Worm (Caenorhabditis elegans): Measurements from ENCODE around the gene M05D6.3.

Gene M05D6.3

DNA sequence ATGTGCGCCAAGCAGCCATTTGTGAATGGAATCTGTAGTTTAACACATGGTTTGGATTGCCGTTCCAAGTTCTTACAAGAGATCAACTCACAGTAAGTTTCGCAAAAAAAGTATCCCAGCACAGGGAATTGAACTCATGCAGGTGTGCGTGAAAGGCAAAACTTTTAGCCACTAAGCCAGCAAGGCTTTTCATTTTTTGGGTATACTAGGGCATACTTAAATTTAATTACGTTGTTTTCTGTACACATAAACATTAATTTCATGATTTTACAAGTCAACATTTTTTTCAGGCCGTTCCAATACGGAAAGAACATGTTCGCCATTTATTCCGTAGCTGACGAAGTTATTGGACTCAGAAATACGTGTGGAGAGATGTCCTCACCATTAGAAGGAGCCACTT, 34.1 kb upstream of the M05D6.3 start (continued):
- TF ChIP-seq madf-10 (tag; optimal IDR thresholded peaks at IDR 0.05) (peak; percentile 27), ztf-18 (tag; optimal IDR thresholded peaks at IDR 0.05) (peak; percentile 76), Y53F4B.3 (GFP tag; IDR thresholded peaks at IDR 0.05) (no peak), cebp-2 (GFP tag; IDR thresholded peaks at IDR 0.05) (0 out of 2 replicates have a peak, but pooled peaks have one; percentile 84), C06A6.2 (GFP tag; conservative IDR thresholded peaks at IDR 0.05) (0 out of 2 replicates have a peak, but pooled peaks have one; percentile 42), T26A5.8 (tag; optimal IDR thresholded peaks at IDR 0.05) (peak; percentile 97), F37B4.10 (GFP tag; IDR thresholded peaks at IDR 0.05) (0 out of 2 replicates have a peak, but pooled peaks have one; percentile 75), pbrm-1 (GFP tag; IDR thresholded peaks at IDR 0.05) (peak; percentile 63), F23B12.7 (tag; optimal IDR thresholded peaks at IDR 0.05; ENCODE audit: insufficient read depth) (no peak), ZK185.1 (tag; optimal IDR thresholded peaks at IDR 0.05; ENCODE audit: poor library complexity, severe bottlenecking) (peak; percentile 66), D2030.7 (GFP tag; IDR thresholded peaks at IDR 0.05) (no peak), B0035.1 (tag; optimal IDR thresholded peaks at IDR 0.05) (peak; percentile 69), F49E8.2 (tag; optimal IDR thresholded peaks at IDR 0.05; ENCODE audit: insufficient read depth) (no peak), F39B2.1 (GFP tag; IDR thresholded peaks at IDR 0.05) (peak; percentile 23; the same call in 1 of the 2 replicates), hsf-1 (GFP tag; IDR thresholded peaks at IDR 0.05) (peak; percentile 81), repo-1 (tag; optimal IDR thresholded peaks at IDR 0.05) (peak; percentile 84), bed-1 (GFP tag; IDR thresholded peaks at IDR 0.05) (no peak), madf-8 (GFP tag; conservative IDR thresholded peaks at IDR 0.05) (no peak; the same call in 1 of the 2 replicates), hrde-1 (tag; optimal IDR thresholded peaks at IDR 0.05; ENCODE audit: borderline replicate concordance) (peak; percentile 89), rcor-1 (GFP tag; IDR thresholded peaks at IDR 0.05) (peak; percentile 73), hlh-12 (tag; optimal IDR thresholded peaks at IDR 0.05) (peak; percentile 55), atf-7 (tag; optimal IDR thresholded peaks at IDR 0.05) (peak; percentile 61), madf-3 (GFP tag; IDR thresholded peaks at IDR 0.05) (0 out of 2 replicates have a peak, but pooled peaks have one; percentile 74), dox-1 (GFP tag; IDR thresholded peaks at IDR 0.05) (0 out of 2 replicates have a peak, but pooled peaks have one; percentile 27), sdz-38 (tag; optimal IDR thresholded peaks at IDR 0.05) (peak; percentile 27), lir-1 (GFP tag; conservative IDR thresholded peaks at IDR 0.05) (no peak), egl-44 (GFP tag; IDR thresholded peaks at IDR 0.05) (peak; percentile 84), dpl-1 (GFP tag; optimal IDR thresholded peaks at IDR 0.05) (no peak), attf-5 (GFP tag; optimal IDR thresholded peaks at IDR 0.05) (peak; percentile 65), efl-1 (GFP tag; optimal IDR thresholded peaks at IDR 0.05) (no peak), nfyb-1 (GFP tag; IDR thresholded peaks at IDR 0.05) (peak; percentile 61), let-526 (GFP tag; IDR thresholded peaks at IDR 0.05) (0 out of 2 replicates have a peak, but pooled peaks have one; percentile 43), lin-35 (GFP tag; optimal IDR thresholded peaks at IDR 0.05) (peak in 1 of 3 experiments; percentile 56), tbx-9 (tag; optimal IDR thresholded peaks at IDR 0.05; ENCODE audit: borderline replicate concordance) (peak; percentile 95), nhr-90 (tag; optimal IDR thresholded peaks at IDR 0.05) (peak; percentile 85), ztf-6 (GFP tag; IDR thresholded peaks at IDR 0.05) (peak; percentile 65; the same call in 1 of the 2 replicates), K12H6.12 (tag; optimal IDR thresholded peaks at IDR 0.05) (no peak), mel-28 (tag; optimal IDR thresholded peaks at IDR 0.05; ENCODE audit: borderline replicate concordance) (no peak), snpc-1.1 (tag; optimal IDR thresholded peaks at IDR 0.05; ENCODE audit: insufficient read depth) (peak; percentile 52), gei-17 (GFP tag; optimal IDR thresholded peaks at IDR 0.05) (no peak), mes-4 (tag; optimal IDR thresholded peaks at IDR 0.05) (peak; percentile 88), F52B5.7 (tag; optimal IDR thresholded peaks at IDR 0.05) (peak; percentile 93), zfh-2 (GFP tag; conservative IDR thresholded peaks at IDR 0.05) (no peak), nhr-27 (tag; optimal IDR thresholded peaks at IDR 0.05) (peak; percentile 95), ceh-91 (GFP tag; IDR thresholded peaks at IDR 0.05) (no peak), rpc-1 (optimal IDR thresholded peaks at IDR 0.05) (peak; percentile 97), rpc-1 (tag; optimal IDR thresholded peaks at IDR 0.05) (peak; percentile 99), unc-130 (GFP tag; optimal IDR thresholded peaks at IDR 0.05) (peak; percentile 26)
